In the genomic region with DNA sequence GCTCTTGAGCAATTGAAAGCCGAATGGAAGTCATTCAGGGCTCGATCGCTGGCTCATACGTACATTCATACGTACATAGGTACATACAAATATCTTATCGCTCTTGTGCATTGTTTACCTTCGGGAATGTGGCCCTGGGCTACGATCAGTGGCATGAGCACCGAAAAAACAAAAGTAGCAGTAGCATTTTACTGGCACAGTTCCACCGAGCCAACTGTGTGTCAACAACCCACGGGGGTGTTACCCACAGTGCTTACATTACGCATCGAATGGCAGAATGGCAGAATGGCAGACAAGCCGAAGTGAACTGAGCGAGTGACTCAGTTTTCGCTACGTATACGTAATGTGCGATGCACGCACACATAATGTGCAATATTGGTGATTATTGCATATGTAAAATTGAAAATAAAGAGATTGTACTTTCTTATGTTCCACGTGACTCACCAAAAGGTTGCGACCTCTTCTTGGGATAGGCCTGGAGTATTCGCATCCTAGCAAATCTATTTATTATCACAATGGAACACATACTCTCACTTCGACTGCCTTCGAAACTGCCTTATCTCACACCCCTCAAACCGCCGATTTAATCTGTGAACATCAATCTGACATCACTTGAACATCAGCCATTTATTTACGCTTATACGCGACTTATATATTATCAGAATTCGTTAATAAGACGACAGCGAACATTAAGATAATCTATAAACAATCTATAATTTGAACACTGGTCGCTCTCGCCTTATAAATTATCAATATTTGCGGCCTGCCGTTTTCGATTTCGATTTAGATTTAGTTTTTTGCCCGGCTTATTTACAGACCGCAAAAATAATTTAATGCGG, we compare ENCODE assay signal across 1 fruit fly cellular context.
TF ChIP-seq lines count a peak whose summit lies in the region.

No protein-coding gene starts in this region.

TF ChIP-seq in whole organism, embryonic, 481 proteins besides CTCF, POLR2A, EP300 and RAD21 (continued from another document):
- TF ChIP-seq Hr78 (GFP tag; optimal IDR thresholded peaks at IDR 0.05; lab: Kevin White, UChicago) (peak in 1 of 2 experiments; percentile 18), dysf (GFP tag; IDR thresholded peaks at IDR 0.05; lab: Robert Waterston, UW) (peak; percentile 28; the same call in 1 of the 3 replicates), Hr39 (optimal IDR thresholded peaks at IDR 0.05; lab: Kevin White, UChicago) (no peak), CG1603 (tag; optimal IDR thresholded peaks at IDR 0.05; lab: Kevin White, UChicago) (no peak), pho (GFP tag; optimal IDR thresholded peaks at IDR 0.05; lab: Kevin White, UChicago) (peak; percentile 3), E2f2 (GFP tag; IDR thresholded peaks at IDR 0.05; lab: Robert Waterston, UW) (0 out of 2 replicates have a peak, but pooled peaks have one; percentile 29), sc (optimal IDR thresholded peaks at IDR 0.05; lab: Kevin White, UChicago) (no peak), sc (GFP tag; optimal IDR thresholded peaks at IDR 0.05; lab: Kevin White, UChicago) (no peak), CG8388 (GFP tag; optimal IDR thresholded peaks at IDR 0.05; lab: Kevin White, UChicago) (no peak), CG7928 (GFP tag; optimal IDR thresholded peaks at IDR 0.05; lab: Kevin White, UChicago) (no peak), Deaf1 (tag; optimal IDR thresholded peaks at IDR 0.05; lab: Kevin White, UChicago) (peak; percentile 15), CG4617 (GFP tag; optimal IDR thresholded peaks at IDR 0.05; lab: Kevin White, UChicago; ENCODE audit: borderline replicate concordance) (no peak), B-H1 (GFP tag; IDR thresholded peaks at IDR 0.05; lab: Robert Waterston, UW) (no peak), CG7372 (GFP tag; IDR thresholded peaks at IDR 0.05; lab: Robert Waterston, UW) (no peak), exex (tag; optimal IDR thresholded peaks at IDR 0.05; lab: Kevin White, UChicago) (peak; percentile 96), ap (GFP tag; IDR thresholded peaks at IDR 0.05; lab: Robert Waterston, UW) (no peak), HLHmδ (GFP tag; optimal IDR thresholded peaks at IDR 0.05; lab: Kevin White, UChicago) (peak; percentile 62), Trl (optimal IDR thresholded peaks at IDR 0.05; lab: Kevin White, UChicago) (no peak), Trl (GFP tag; optimal IDR thresholded peaks at IDR 0.05; lab: Kevin White, UChicago) (no peak), CG1233 (GFP tag; optimal IDR thresholded peaks at IDR 0.05; lab: Kevin White, UChicago) (peak; percentile 21), CG13296 (GFP tag; optimal IDR thresholded peaks at IDR 0.05; lab: Kevin White, UChicago) (no peak), CG18262 (tag; optimal IDR thresholded peaks at IDR 0.05; lab: Kevin White, UChicago) (no peak), HLH3B (GFP tag; IDR thresholded peaks at IDR 0.05; lab: Robert Waterston, UW) (no peak; the same call in 1 of the 2 replicates), pzg (GFP tag; optimal IDR thresholded peaks at IDR 0.05; lab: Kevin White, UChicago) (no peak), CG8944 (GFP tag; optimal IDR thresholded peaks at IDR 0.05; lab: Kevin White, UChicago) (no peak), grau (tag; optimal IDR thresholded peaks at IDR 0.05; lab: Kevin White, UChicago) (no peak), CG1602 (GFP tag; optimal IDR thresholded peaks at IDR 0.05; lab: Kevin White, UChicago) (no peak), MBD-R2 (GFP tag; IDR thresholded peaks at IDR 0.05; lab: Robert Waterston, UW) (no peak), zfh2 (GFP tag; optimal IDR thresholded peaks at IDR 0.05; lab: Kevin White, UChicago) (no peak), Atf3 (GFP tag; optimal IDR thresholded peaks at IDR 0.05; lab: Kevin White, UChicago) (no peak), bbx (GFP tag; IDR thresholded peaks at IDR 0.05; lab: Robert Waterston, UW; ENCODE audit: partially characterized antibody) (no peak), CG8290 (GFP tag; optimal IDR thresholded peaks at IDR 0.05; lab: Kevin White, UChicago) (no peak), CG8290 (tag; optimal IDR thresholded peaks at IDR 0.05; lab: Kevin White, UChicago) (peak in 1 of 2 experiments; percentile 44), Camta (GFP tag; optimal IDR thresholded peaks at IDR 0.05; lab: Kevin White, UChicago) (no peak), CG8924 (tag; optimal IDR thresholded peaks at IDR 0.05; lab: Kevin White, UChicago) (no peak), knrl (GFP tag; IDR thresholded peaks at IDR 0.05; lab: Robert Waterston, UW; ENCODE audit: partially characterized antibody) (no peak), CG17385 (GFP tag; optimal IDR thresholded peaks at IDR 0.05; lab: Kevin White, UChicago) (no peak), Oli (tag; optimal IDR thresholded peaks at IDR 0.05; lab: Kevin White, UChicago) (no peak), grn (GFP tag; optimal IDR thresholded peaks at IDR 0.05; lab: Kevin White, UChicago) (peak; percentile 78), NK7.1 (GFP tag; optimal IDR thresholded peaks at IDR 0.05; lab: Kevin White, UChicago) (no peak), hkb (optimal IDR thresholded peaks at IDR 0.05; lab: Kevin White, UChicago) (no peak), hkb (GFP tag; IDR thresholded peaks at IDR 0.05; lab: Robert Waterston, UW) (peak; percentile 30; the same call in 1 of the 2 replicates), Kr (GFP tag; optimal IDR thresholded peaks at IDR 0.05; lab: Kevin White, UChicago) (peak; percentile 29), ci (GFP tag; IDR thresholded peaks at IDR 0.05; lab: Robert Waterston, UW) (peak; percentile 67; the same call in 1 of the 3 replicates), CG17829 (tag; optimal IDR thresholded peaks at IDR 0.05; lab: Kevin White, UChicago) (no peak), pb (GFP tag; optimal IDR thresholded peaks at IDR 0.05; lab: Kevin White, UChicago) (no peak), CG6813 (GFP tag; optimal IDR thresholded peaks at IDR 0.05; lab: Kevin White, UChicago) (peak; percentile 27), lola (GFP tag; optimal IDR thresholded peaks at IDR 0.05; lab: Kevin White, UChicago) (no peak), CG12769 (tag; optimal IDR thresholded peaks at IDR 0.05; lab: Kevin White, UChicago) (peak; percentile 16), Ada2b (GFP tag; IDR thresholded peaks at IDR 0.05; lab: Robert Waterston, UW) (no peak)
